Worm (Caenorhabditis elegans): ENCODE measurements around the gene lin-5.

Gene lin-5

ce11 chrII:7814215-7814614, 46.2 kb upstream of the lin-5 start:
- peak; percentile 50 for TF ChIP-seq unc-86 (tag; optimal IDR thresholded peaks at IDR 0.05)
- TF ChIP-seq tbx-2 (tag; optimal IDR thresholded peaks at IDR 0.05) = peak; percentile 49
- peak in 1 of 2 experiments; percentile 47 for TF ChIP-seq ztf-11 (tag; optimal IDR thresholded peaks at IDR 0.05)
- no peak for TF ChIP-seq nhr-90 (tag; optimal IDR thresholded peaks at IDR 0.05; ENCODE audit: poor library complexity)

ce11 chrII:7814915-7815314, 45.5 kb upstream of the lin-5 start:
- no peak for TF ChIP-seq ztf-4 (tag; optimal IDR thresholded peaks at IDR 0.05)

ce11 chrII:7815406-7815805, 45.0 kb upstream of the lin-5 start:
- TF ChIP-seq snu-23 (GFP tag; optimal IDR thresholded peaks at IDR 0.05) = no peak
- TF ChIP-seq nhr-71 (tag; optimal IDR thresholded peaks at IDR 0.05) = no peak
- no peak for TF ChIP-seq nhr-90 (tag; optimal IDR thresholded peaks at IDR 0.05; ENCODE audit: poor library complexity)
- no peak for TF ChIP-seq tlp-1 (tag; optimal IDR thresholded peaks at IDR 0.05)
- no peak for TF ChIP-seq fos-1 (tag; optimal IDR thresholded peaks at IDR 0.05)
- no peak for TF ChIP-seq unc-86 (tag; optimal IDR thresholded peaks at IDR 0.05)
- TF ChIP-seq zag-1 (tag; optimal IDR thresholded peaks at IDR 0.05) = no peak
- no peak for TF ChIP-seq nhr-20 (tag; optimal IDR thresholded peaks at IDR 0.05)
- no peak for TF ChIP-seq mab-9 (GFP tag; IDR thresholded peaks at IDR 0.05)
- TF ChIP-seq unc-98 (GFP tag; IDR thresholded peaks at IDR 0.05) = no peak
- no peak for TF ChIP-seq unc-62 (GFP tag; optimal IDR thresholded peaks at IDR 0.05)
- no peak for TF ChIP-seq lsy-2 (tag; optimal IDR thresholded peaks at IDR 0.05)
- TF ChIP-seq nhr-76 (tag; optimal IDR thresholded peaks at IDR 0.05) = no peak
- TF ChIP-seq aha-1 (tag; optimal IDR thresholded peaks at IDR 0.05) = no peak
- peak; percentile 18 for TF ChIP-seq lin-14 (GFP tag; optimal IDR thresholded peaks at IDR 0.05)
- TF ChIP-seq alr-1 (tag; optimal IDR thresholded peaks at IDR 0.05; ENCODE audit: borderline replicate concordance) = no peak
- no peak for TF ChIP-seq nhr-77 (tag; optimal IDR thresholded peaks at IDR 0.05)
- no peak for TF ChIP-seq isw-1 (GFP tag; IDR thresholded peaks at IDR 0.05)
- no peak for TF ChIP-seq egl-13 (tag; optimal IDR thresholded peaks at IDR 0.05)
- TF ChIP-seq fkh-4 (tag; optimal IDR thresholded peaks at IDR 0.05; ENCODE audit: borderline replicate concordance) = no peak
- TF ChIP-seq hlh-4 (tag; optimal IDR thresholded peaks at IDR 0.05) = no peak
- no peak for TF ChIP-seq mef-2 (tag; optimal IDR thresholded peaks at IDR 0.05)
- TF ChIP-seq sox-4 (tag; optimal IDR thresholded peaks at IDR 0.05) = no peak
- TF ChIP-seq efl-3 (GFP tag; optimal IDR thresholded peaks at IDR 0.05) = no peak
- TF ChIP-seq elt-2 (tag; optimal IDR thresholded peaks at IDR 0.05) = no peak
- peak in 1 of 2 experiments; percentile 85 for TF ChIP-seq ztf-11 (tag; optimal IDR thresholded peaks at IDR 0.05)
- no peak for TF ChIP-seq xbp-1 (tag; optimal IDR thresholded peaks at IDR 0.05)
- no peak for TF ChIP-seq ceh-90 (tag; optimal IDR thresholded peaks at IDR 0.05)
- no peak for TF ChIP-seq irx-1 (tag; optimal IDR thresholded peaks at IDR 0.05)
- TF ChIP-seq vab-15 (tag; optimal IDR thresholded peaks at IDR 0.05) = peak; percentile 54
- no peak for TF ChIP-seq nhr-47 (tag; optimal IDR thresholded peaks at IDR 0.05)
- TF ChIP-seq nhr-85 (tag) = peak; percentile 61
- TF ChIP-seq ceh-63 (GFP tag; optimal IDR thresholded peaks at IDR 0.05) = no peak
- TF ChIP-seq swsn-7 (tag; optimal IDR thresholded peaks at IDR 0.05) = no peak
- no peak for TF ChIP-seq ztf-4 (tag; optimal IDR thresholded peaks at IDR 0.05)
- no peak for TF ChIP-seq dsc-1 (tag; optimal IDR thresholded peaks at IDR 0.05)
- no peak for TF ChIP-seq unc-30 (tag; optimal IDR thresholded peaks at IDR 0.05)
- peak; percentile 79 for TF ChIP-seq tbx-2 (tag; optimal IDR thresholded peaks at IDR 0.05)
- TF ChIP-seq mep-1 (tag; optimal IDR thresholded peaks at IDR 0.05) = peak; percentile 9
